Worm (Caenorhabditis elegans) whole organism, young adult: Measurements from ENCODE around the gene gck-2.

Source experiments
- B0336.3 ChIP-seq: fragments of 200-800 bp; sonication (Bioruptor generic); IDR thresholded peaks from 2 replicates; pipeline ENCODE4 v1.3.6; 2022; ENCODE audit warnings: missing genetic modification characterization, missing compliant biosample characterization
- C17E4.6 ChIP-seq: fragments of 200-800 bp; sonication (Bioruptor generic); IDR thresholded peaks from 2 replicates; pipeline ENCODE4 v1.3.6; 2022; ENCODE audit warnings: missing genetic modification reagents, missing genetic modification characterization, missing compliant biosample characterization
- F33H1.4 ChIP-seq: fragments of 200-800 bp; sonication (Bioruptor generic); IDR thresholded peaks from 2 replicates; pipeline ENCODE4 v1.3.6; 2022; ENCODE audit warnings: missing genetic modification reagents, missing genetic modification characterization, missing compliant biosample characterization
- Y56A3A.18 ChIP-seq: fragments of 200-800 bp; sonication (Bioruptor generic); IDR thresholded peaks from 2 replicates; pipeline ENCODE4 v1.3.6; 2022; ENCODE audit warnings: missing genetic modification reagents, missing genetic modification characterization, missing compliant biosample characterization
- him-1 ChIP-seq: sonication (generic microtip); optimal IDR thresholded peaks from 2 replicates; lab custom pipeline; 2016; ENCODE audit warnings: missing genotype, missing genetic modification reagents, missing genetic modification characterization, missing compliant biosample characterization
- lir-1 ChIP-seq: fragments of 200-800 bp; sonication (Bioruptor generic); conservative IDR thresholded peaks from 2 replicates; pipeline ENCODE4 v1.3.6; 2022; ENCODE audit warnings: missing genetic modification reagents, missing genetic modification characterization, missing compliant biosample characterization
- madf-6 ChIP-seq: fragments of 200-800 bp; sonication (Bioruptor generic); IDR thresholded peaks from 2 replicates; pipeline ENCODE4 v1.3.6; 2022; ENCODE audit warnings: missing genetic modification reagents, missing genetic modification characterization, missing compliant biosample characterization
- nhr-90 ChIP-seq: sonication (generic microtip); optimal IDR thresholded peaks from 2 replicates; lab custom pipeline; 2016; ENCODE audit warnings: missing genotype, mild to moderate bottlenecking, missing genetic modification characterization, missing compliant biosample characterization
- pbrm-1 ChIP-seq: fragments of 200-800 bp; sonication (Bioruptor generic); IDR thresholded peaks from 2 replicates; pipeline ENCODE4 v1.3.6; 2022; ENCODE audit warnings: missing genetic modification reagents, missing genetic modification characterization, missing compliant biosample characterization
- pha-4 ChIP-seq: fragments of 150-350 bp; sonication (generic microtip); optimal IDR thresholded peaks from 2 replicates; lab custom pipeline; 2014; ENCODE audit warnings: missing biosample characterization, missing genetic modification reagents, missing genetic modification characterization
- rec-8 ChIP-seq, 2 experiments: sonication (generic microtip); optimal IDR thresholded peaks; 2 replicates each; lab custom pipeline; 2016; ENCODE audit warnings: mild to moderate bottlenecking in 2 of 2, missing genetic modification characterization in 2 of 2, missing genetic modification reagents in 2 of 2, missing genotype in 2 of 2, missing biosample characterization in 1 of 2, missing compliant biosample characterization in 1 of 2, moderate library complexity in 1 of 2
- snpc-4 ChIP-seq, 5 experiments: fragments of 150-350 bp in 1 of 5; sonication (generic microtip) in 4 of 5; optimal IDR thresholded peaks; 2 replicates each; lab custom pipeline; 2014 to 2018; ENCODE audit warnings: missing genetic modification characterization in 5 of 5, missing biosample characterization in 3 of 5, antibody characterized with exemption in 2 of 5, mild to moderate bottlenecking in 2 of 5, missing compliant biosample characterization in 2 of 5, missing genotype in 2 of 5, moderate library complexity in 2 of 5, missing genetic modification reagents in 1 of 5
- zfh-2 ChIP-seq: fragments of 200-800 bp; sonication (Bioruptor generic); conservative IDR thresholded peaks from 2 replicates; pipeline ENCODE4 v1.3.6; 2022; ENCODE audit warnings: missing genetic modification reagents, missing genetic modification characterization, missing compliant biosample characterization

DNA sequence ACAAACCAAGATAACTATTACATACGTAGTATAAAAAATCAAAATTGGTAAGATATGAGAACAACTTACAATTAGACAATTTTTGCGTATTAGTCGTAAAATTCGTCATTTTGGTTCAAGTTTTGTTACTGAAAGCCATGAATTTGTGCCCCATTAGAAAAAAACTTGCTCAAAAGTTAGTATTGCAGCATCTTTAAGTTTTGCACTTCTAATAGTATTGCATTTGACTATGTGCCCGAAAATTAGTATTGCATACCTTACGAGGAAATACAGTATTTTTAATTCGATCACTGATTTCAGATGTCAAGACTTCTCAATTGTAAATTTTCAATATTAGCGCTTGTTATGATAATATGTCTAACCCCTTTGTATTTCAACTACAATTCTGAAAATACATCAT lies 29.0 kb upstream of the gck-2 start, which contains the start of gene T15B7.8:
- TF ChIP-seq F33H1.4 (GFP tag; lab: Robert Waterston, UW) (no peak), pbrm-1 (GFP tag; lab: Robert Waterston, UW) (no peak), zfh-2 (no peak), lir-1 (GFP tag; lab: Robert Waterston, UW) (no peak), madf-6 (GFP tag; lab: Robert Waterston, UW) (no peak), pha-4 (tag; lab: Kevin White, UChicago) (no peak), rec-8 (tag; optimal IDR thresholded peaks at IDR 0.05; lab: Kevin White, UChicago) (no peak), snpc-4 (GFP tag; optimal IDR thresholded peaks at IDR 0.05; lab: Kevin White, UChicago) (no peak), snpc-4 (tag; optimal IDR thresholded peaks at IDR 0.05; lab: Kevin White, UChicago) (no peak), nhr-90 (no peak), B0336.3 (no peak), him-1 (no peak), Y56A3A.18 (GFP tag; lab: Robert Waterston, UW) (no peak), C17E4.6 (no peak)
